Worm (Caenorhabditis elegans) whole organism, L4 larva: ENCODE data around the gene F20B6.6.

ENCODE experiments used
- D1046.2 ChIP-seq: fragments of 200-800 bp; sonication (Bioruptor generic); IDR thresholded peaks from 2 replicates; pipeline ENCODE4 v1.3.6; 2022; ENCODE audit warnings: missing genetic modification characterization, missing compliant biosample characterization
- F37D6.2 ChIP-seq: sonication (generic microtip); optimal IDR thresholded peaks from 2 replicates; lab custom pipeline; 2016; ENCODE audit warnings: mild to moderate bottlenecking, missing genetic modification characterization, missing compliant biosample characterization
- F49E8.2 ChIP-seq: sonication (generic microtip); optimal IDR thresholded peaks from 2 replicates; lab custom pipeline; 2016; ENCODE audit warnings: missing compliant biosample characterization, mild to moderate bottlenecking, missing genetic modification characterization, borderline replicate concordance
- R02D3.7 ChIP-seq: fragments of 150-350 bp; sonication (generic microtip); optimal IDR thresholded peaks from 3 replicates; lab custom pipeline; 2014; ENCODE audit warnings: missing biosample characterization, missing genetic modification characterization
- T26A8.4 ChIP-seq: fragments of 200-800 bp; sonication (Bioruptor generic); IDR thresholded peaks from 2 replicates; pipeline ENCODE4 v1.3.6; 2022; ENCODE audit warnings: missing genetic modification characterization, missing compliant biosample characterization
- Y5F2A.4 ChIP-seq: fragments of 200-800 bp; sonication (Bioruptor generic); optimal IDR thresholded peaks from 2 replicates; lab custom pipeline; 2018; ENCODE audit warnings: mild to moderate bottlenecking, missing genetic modification characterization, missing compliant biosample characterization
- aha-1 ChIP-seq: fragments of 150-350 bp; peaks from one replicate; lab custom pipeline; 2014; ENCODE audit warnings: missing biosample characterization, missing genetic modification characterization
- arid-1 ChIP-seq: fragments of 200-800 bp; sonication (Bioruptor generic); conservative IDR thresholded peaks from 2 replicates; pipeline ENCODE4 v1.3.6; 2022; ENCODE audit warnings: missing genetic modification reagents, missing genetic modification characterization, missing compliant biosample characterization
- attf-4 ChIP-seq: sonication (generic microtip); optimal IDR thresholded peaks from 3 replicates; lab custom pipeline; 2017; ENCODE audit warnings: missing biosample characterization, missing genetic modification characterization
- ceh-20 ChIP-seq: fragments of 200-800 bp; sonication (Bioruptor generic); IDR thresholded peaks from 2 replicates; pipeline ENCODE4 v1.3.6; 2022; ENCODE audit warnings: missing genetic modification reagents, missing genetic modification characterization, missing compliant biosample characterization
- ceh-44 ChIP-seq: fragments of 200-800 bp; sonication (Bioruptor generic); IDR thresholded peaks from 2 replicates; pipeline ENCODE4 v1.3.6; 2022; ENCODE audit warnings: missing genetic modification reagents, missing genetic modification characterization, missing compliant biosample characterization
- ces-1 ChIP-seq: fragments of 150-350 bp; sonication (generic microtip); optimal IDR thresholded peaks from 4 replicates; lab custom pipeline; 2014; ENCODE audit warnings: missing biosample characterization, missing genetic modification reagents, missing genetic modification characterization
- dmd-6 ChIP-seq: fragments of 200-800 bp; sonication (Bioruptor generic); IDR thresholded peaks from 2 replicates; pipeline ENCODE4 v1.3.6; 2022; ENCODE audit warnings: missing genetic modification reagents, missing genetic modification characterization, missing compliant biosample characterization
- dmd-8 ChIP-seq: fragments of 200-800 bp; sonication (Bioruptor generic); IDR thresholded peaks from 2 replicates; pipeline ENCODE4 v1.3.6; 2022; ENCODE audit warnings: missing genetic modification characterization, missing compliant biosample characterization
- duxl-1 ChIP-seq: sonication (generic microtip); optimal IDR thresholded peaks from 2 replicates; lab custom pipeline; 2016; ENCODE audit warnings: mild to moderate bottlenecking, missing genetic modification characterization, moderate library complexity, missing compliant biosample characterization; ENCODE audit not compliant: poor library complexity
- dve-1 ChIP-seq: sonication (generic microtip); optimal IDR thresholded peaks from 2 replicates; lab custom pipeline; 2017; ENCODE audit warnings: antibody characterized with exemption, mild to moderate bottlenecking, missing genetic modification characterization, missing compliant biosample characterization; ENCODE audit not compliant: insufficient read depth
- fos-1 ChIP-seq: fragments of 150-350 bp; optimal IDR thresholded peaks from 2 replicates; lab custom pipeline; 2014; ENCODE audit warnings: missing biosample characterization, missing genetic modification characterization
- gei-8 ChIP-seq: fragments of 200-800 bp; sonication (Bioruptor generic); optimal IDR thresholded peaks from 2 replicates; lab custom pipeline; 2018; ENCODE audit warnings: mild to moderate bottlenecking, missing genetic modification characterization, missing compliant biosample characterization
- hlh-11 ChIP-seq: fragments of 200-800 bp; sonication (Bioruptor generic); optimal IDR thresholded peaks from 2 replicates; lab custom pipeline; 2018; ENCODE audit warnings: mild to moderate bottlenecking, missing genetic modification characterization, missing compliant biosample characterization
- hlh-30 ChIP-seq: sonication (generic microtip); optimal IDR thresholded peaks from 2 replicates; lab custom pipeline; 2017; ENCODE audit warnings: antibody characterized with exemption, mild to moderate bottlenecking, missing genetic modification characterization, missing compliant biosample characterization; ENCODE audit not compliant: insufficient read depth
- lin-1 ChIP-seq: fragments of 200-800 bp; sonication (Bioruptor generic); IDR thresholded peaks from 2 replicates; pipeline ENCODE4 v1.3.6; 2022; ENCODE audit warnings: missing genetic modification reagents, missing genetic modification characterization, missing compliant biosample characterization
- lin-13 ChIP-seq: fragments of 150-350 bp; optimal IDR thresholded peaks from 2 replicates; lab custom pipeline; 2014; ENCODE audit warnings: missing biosample characterization, missing genetic modification reagents, missing genetic modification characterization
- lin-38 ChIP-seq: fragments of 200-800 bp; sonication (Bioruptor generic); IDR thresholded peaks from 2 replicates; pipeline ENCODE4 v1.3.6; 2022; ENCODE audit warnings: missing genetic modification reagents, missing genetic modification characterization, missing compliant biosample characterization
- lin-39 ChIP-seq: fragments of 150-350 bp; optimal IDR thresholded peaks from 2 replicates; lab custom pipeline; 2014; ENCODE audit warnings: missing biosample characterization, missing genetic modification reagents, missing genetic modification characterization
- lir-3 ChIP-seq: sonication (generic microtip); optimal IDR thresholded peaks from 2 replicates; lab custom pipeline; 2016; ENCODE audit warnings: mild to moderate bottlenecking, missing genetic modification characterization, missing compliant biosample characterization
- lsy-2 ChIP-seq, 2 experiments: fragments of 150-350 bp in 1 of 2; sonication (generic microtip) in 1 of 2; optimal IDR thresholded peaks; 2 replicates each; lab custom pipeline; 2014 to 2017; ENCODE audit warnings: missing biosample characterization in 2 of 2, missing genetic modification characterization in 2 of 2
- mdl-1 ChIP-seq, 2 experiments: fragments of 150-350 bp in 1 of 2; sonication (generic microtip) in 1 of 2; optimal IDR thresholded peaks; 2 replicates each; lab custom pipeline; 2014 to 2017; ENCODE audit warnings: missing biosample characterization in 2 of 2, missing genetic modification characterization in 2 of 2
- mep-1 ChIP-seq: fragments of 150-350 bp; sonication (generic microtip); optimal IDR thresholded peaks from 3 replicates; lab custom pipeline; 2014; ENCODE audit warnings: missing biosample characterization, missing genetic modification characterization
- mes-2 ChIP-seq: sonication (generic microtip); optimal IDR thresholded peaks from 2 replicates; lab custom pipeline; 2016; ENCODE audit warnings: missing genotype, mild to moderate bottlenecking, missing genetic modification characterization, missing compliant biosample characterization; ENCODE audit not compliant: poor library complexity, severe bottlenecking
- nhr-11 ChIP-seq: fragments of 150-350 bp; optimal IDR thresholded peaks from 2 replicates; lab custom pipeline; 2014; ENCODE audit warnings: missing biosample characterization, missing genetic modification characterization
- nhr-111 ChIP-seq: fragments of 200-800 bp; sonication (Bioruptor generic); optimal IDR thresholded peaks from 2 replicates; lab custom pipeline; 2018; ENCODE audit warnings: mild to moderate bottlenecking, missing genetic modification characterization, missing compliant biosample characterization
- nhr-25 ChIP-seq: sonication (generic microtip); optimal IDR thresholded peaks from 2 replicates; lab custom pipeline; 2017; ENCODE audit warnings: missing genetic modification characterization, mild to moderate bottlenecking, missing compliant biosample characterization, antibody characterized with exemption, moderate library complexity, borderline replicate concordance; ENCODE audit not compliant: insufficient read depth
- nhr-28 ChIP-seq: fragments of 150-350 bp; optimal IDR thresholded peaks from 2 replicates; lab custom pipeline; 2014; ENCODE audit warnings: missing biosample characterization, missing genetic modification characterization
- nhr-76 ChIP-seq: fragments of 150-350 bp; optimal IDR thresholded peaks from 2 replicates; lab custom pipeline; 2014; ENCODE audit warnings: missing biosample characterization, missing genetic modification characterization
- sdz-12 ChIP-seq: fragments of 200-800 bp; sonication (Bioruptor generic); optimal IDR thresholded peaks from 2 replicates; lab custom pipeline; 2018; ENCODE audit warnings: mild to moderate bottlenecking, missing genetic modification characterization, missing compliant biosample characterization
- spr-1 ChIP-seq: sonication (generic microtip); optimal IDR thresholded peaks from 2 replicates; lab custom pipeline; 2016; ENCODE audit warnings: mild to moderate bottlenecking, missing genetic modification characterization, missing compliant biosample characterization
- unc-130 ChIP-seq: sonication (generic microtip); optimal IDR thresholded peaks from 2 replicates; lab custom pipeline; 2016; ENCODE audit warnings: missing genetic modification reagents, missing genetic modification characterization, missing compliant biosample characterization
- unc-62 ChIP-seq, 3 experiments: fragments of 150-350 bp in 1 of 3; sonication (generic microtip); optimal IDR thresholded peaks in 2 of 3; peaks in 1 of 3; 1 replicate in 1 of 3; 2 replicates in 2 of 3; lab custom pipeline; 2014 to 2017; ENCODE audit warnings: missing biosample characterization in 3 of 3, missing genetic modification characterization in 3 of 3, missing genetic modification reagents in 3 of 3, missing genotype in 1 of 3
- vab-7 ChIP-seq: fragments of 200-800 bp; sonication (Bioruptor generic); IDR thresholded peaks from 2 replicates; pipeline ENCODE4 v1.3.6; 2022; ENCODE audit warnings: missing genetic modification reagents, missing genetic modification characterization, missing compliant biosample characterization
- ztf-11 ChIP-seq: fragments of 150-350 bp; optimal IDR thresholded peaks from 2 replicates; lab custom pipeline; 2014; ENCODE audit warnings: missing biosample characterization, missing genetic modification characterization
- ztf-7 ChIP-seq: fragments of 150-350 bp; optimal IDR thresholded peaks from 2 replicates; lab custom pipeline; 2014; ENCODE audit warnings: missing biosample characterization, missing genetic modification characterization

Gene F20B6.6

ce11 chrX:4222779-4223387 lies 20.9 kb upstream of the F20B6.6 start (continued):
- TF ChIP-seq nhr-76 (tag; lab: Kevin White, UChicago): no peak
- peak; percentile 85 for TF ChIP-seq spr-1 (tag; lab: Kevin White, UChicago)
- peak; percentile 81 for TF ChIP-seq nhr-25 (tag; lab: Kevin White, UChicago)
- TF ChIP-seq ztf-11 (tag; lab: Kevin White, UChicago): no peak
- no peak for TF ChIP-seq lin-39 (tag; lab: Kevin White, UChicago)
- no peak for TF ChIP-seq vab-7 (GFP tag; lab: Robert Waterston, UW)
- peak; percentile 99 for TF ChIP-seq aha-1 (tag; lab: Kevin White, UChicago)
- no peak for TF ChIP-seq Y5F2A.4 (GFP tag; lab: Kevin White, UChicago)
- no peak for TF ChIP-seq gei-8 (GFP tag; lab: Kevin White, UChicago)
- TF ChIP-seq R02D3.7 (tag; lab: Kevin White, UChicago): no peak
- peak in 1 of 2 experiments; percentile 100 for TF ChIP-seq unc-62 (GFP tag; optimal IDR thresholded peaks at IDR 0.05 in 1 of 2; lab: Kevin White, UChicago)
- no peak for TF ChIP-seq unc-62 (tag; optimal IDR thresholded peaks at IDR 0.05; lab: Kevin White, UChicago)
- peak; percentile 77 for TF ChIP-seq nhr-28 (tag; lab: Kevin White, UChicago)

ce11 chrX:4222200-4222599 lies 20.2 kb upstream of the F20B6.6 start:
- TF ChIP-seq lir-3 (tag; lab: Kevin White, UChicago): no peak
- no peak for TF ChIP-seq unc-130 (GFP tag; lab: Kevin White, UChicago)
- peak in 1 of 2 experiments; percentile 62 for TF ChIP-seq lsy-2 (tag; optimal IDR thresholded peaks at IDR 0.05; lab: Kevin White, UChicago)
- TF ChIP-seq nhr-11 (tag; lab: Kevin White, UChicago): peak; percentile 44
- no peak for TF ChIP-seq nhr-76 (tag; lab: Kevin White, UChicago)
- no peak for TF ChIP-seq F37D6.2
- TF ChIP-seq spr-1 (tag; lab: Kevin White, UChicago): no peak
- TF ChIP-seq D1046.2: no peak
- no peak for TF ChIP-seq lin-1 (GFP tag; lab: Robert Waterston, UW)
- no peak for TF ChIP-seq arid-1
- no peak for TF ChIP-seq ces-1
- TF ChIP-seq mep-1 (tag; lab: Kevin White, UChicago): peak; percentile 15
- no peak for TF ChIP-seq sdz-12 (GFP tag; lab: Kevin White, UChicago)
- TF ChIP-seq lin-38 (GFP tag; lab: Robert Waterston, UW): no peak
- TF ChIP-seq dmd-8: no peak
- no peak for TF ChIP-seq hlh-11 (tag; lab: Kevin White, UChicago)
- TF ChIP-seq duxl-1 (tag; lab: Kevin White, UChicago): no peak
- no peak for TF ChIP-seq T26A8.4
- no peak for TF ChIP-seq ztf-7
- no peak for TF ChIP-seq ceh-44
- TF ChIP-seq, all 104 proteins: peak for 3

- TF ChIP-seq dmd-6 (GFP tag; lab: Robert Waterston, UW) (peak; percentile 21; the same call in 1 of the 2 replicates), hlh-11 (tag; lab: Kevin White, UChicago) (peak; percentile 54), dve-1 (tag; lab: Kevin White, UChicago) (peak; percentile 7), nhr-111 (GFP tag; lab: Kevin White, UChicago) (no peak), hlh-30 (peak; percentile 81), mdl-1 (tag; optimal IDR thresholded peaks at IDR 0.05; lab: Kevin White, UChicago) (no peak), fos-1 (tag; lab: Kevin White, UChicago) (no peak), attf-4 (tag; lab: Kevin White, UChicago) (no peak), ceh-20 (GFP tag; lab: Robert Waterston, UW) (peak; percentile 62; the same call in 1 of the 2 replicates), F49E8.2 (tag; lab: Kevin White, UChicago) (no peak), mes-2 (tag; lab: Kevin White, UChicago) (peak; percentile 26), lin-13 (GFP tag; lab: Kevin White, UChicago) (no peak)
Measured at ce11 chrX:4219487-4219886, 17.5 kb upstream of the F20B6.6 start.
